Fruit fly (Drosophila melanogaster) whole organism, pupa: Measurements from ENCODE around the gene Lectin-galC1.

Experiments
- CG10348 ChIP-seq: fragments of 200-800 bp; sonication (Bioruptor generic); IDR thresholded peaks from 2 replicates; pipeline ENCODE4 v1.3.6; 2022; ENCODE audit warnings: missing biosample characterization, missing genetic modification characterization
- CG12605 ChIP-seq: fragments of 200-800 bp; sonication (Bioruptor generic); IDR thresholded peaks from 2 replicates; pipeline ENCODE4 v1.3.6; 2022; ENCODE audit warnings: missing biosample characterization, missing genetic modification characterization
- CG13204 ChIP-seq: fragments of 200-800 bp; sonication (Bioruptor generic); optimal IDR thresholded peaks from 2 replicates; lab custom pipeline; 2018; ENCODE audit warnings: missing biosample characterization, mild to moderate bottlenecking, missing genetic modification characterization, moderate library complexity
- CG14655 ChIP-seq: fragments of 200-800 bp; sonication (Bioruptor generic); optimal IDR thresholded peaks from 3 replicates; lab custom pipeline; 2017; ENCODE audit warnings: mild to moderate bottlenecking, missing biosample characterization, missing genetic modification reagents, missing genetic modification characterization
- CG15710 ChIP-seq: fragments of 200-800 bp; sonication (Bioruptor generic); optimal IDR thresholded peaks from 2 replicates; lab custom pipeline; 2018; ENCODE audit warnings: missing biosample characterization, mild to moderate bottlenecking, missing genetic modification characterization, moderate library complexity
- CG17806 ChIP-seq: fragments of 200-800 bp; sonication (Bioruptor generic); optimal IDR thresholded peaks from 2 replicates; lab custom pipeline; 2018; ENCODE audit warnings: missing biosample characterization, mild to moderate bottlenecking, missing genetic modification characterization, moderate library complexity
- CG32121 ChIP-seq: fragments of 200-800 bp; sonication (Bioruptor generic); IDR thresholded peaks from 2 replicates; pipeline ENCODE4 v1.3.6; 2022; ENCODE audit warnings: missing biosample characterization, missing genetic modification characterization
- CG34367 ChIP-seq: fragments of 200-800 bp; sonication (Bioruptor generic); optimal IDR thresholded peaks from 2 replicates; lab custom pipeline; 2018; ENCODE audit warnings: missing biosample characterization, mild to moderate bottlenecking, missing genetic modification characterization
- CG4496 ChIP-seq: fragments of 200-800 bp; sonication (Bioruptor generic); IDR thresholded peaks from 3 replicates; pipeline ENCODE4 v1.3.6; 2022; ENCODE audit warnings: missing biosample characterization, missing genetic modification characterization
- CG8159 ChIP-seq: fragments of 200-800 bp; sonication (Bioruptor generic); optimal IDR thresholded peaks from 3 replicates; lab custom pipeline; 2018; ENCODE audit warnings: missing biosample characterization, mild to moderate bottlenecking, missing genetic modification characterization, moderate library complexity
- CG8301 ChIP-seq: fragments of 200-800 bp; sonication (Bioruptor generic); optimal IDR thresholded peaks from 2 replicates; lab custom pipeline; 2018; ENCODE audit warnings: missing biosample characterization, mild to moderate bottlenecking, missing genetic modification characterization
- CG9948 ChIP-seq: fragments of 200-800 bp; sonication (Bioruptor generic); optimal IDR thresholded peaks from 2 replicates; lab custom pipeline; 2018; ENCODE audit warnings: missing biosample characterization, mild to moderate bottlenecking, missing genetic modification characterization, moderate library complexity
- D1 ChIP-seq: fragments of 200-800 bp; sonication (Bioruptor generic); optimal IDR thresholded peaks from 2 replicates; lab custom pipeline; 2018; ENCODE audit warnings: missing biosample characterization, mild to moderate bottlenecking, missing genetic modification characterization, moderate library complexity
- EcR ChIP-seq: fragments of 200-800 bp; sonication (Bioruptor generic); optimal IDR thresholded peaks from 3 replicates; lab custom pipeline; 2019; ENCODE audit warnings: missing biosample characterization, missing genetic modification characterization, mild to moderate bottlenecking, moderate library complexity, missing genetic modification reagents
- Ets98B ChIP-seq: fragments of 200-800 bp; sonication (Bioruptor generic); IDR thresholded peaks from 2 replicates; pipeline ENCODE4 v1.3.6; 2022; ENCODE audit warnings: missing biosample characterization, missing genetic modification characterization
- Pif1A ChIP-seq: fragments of 200-800 bp; sonication (Bioruptor generic); optimal IDR thresholded peaks from 3 replicates; lab custom pipeline; 2016; ENCODE audit warnings: missing biosample characterization, missing genetic modification characterization
- Pif1B ChIP-seq: fragments of 200-800 bp; sonication (Bioruptor generic); optimal IDR thresholded peaks from 3 replicates; lab custom pipeline; 2016; ENCODE audit warnings: missing biosample characterization, missing genetic modification characterization
- Snoo ChIP-seq: fragments of 200-800 bp; sonication (Bioruptor generic); optimal IDR thresholded peaks from 3 replicates; lab custom pipeline; 2017; ENCODE audit warnings: missing biosample characterization, mild to moderate bottlenecking, missing genetic modification characterization, inconsistent platforms
- fd96Ca ChIP-seq: fragments of 200-800 bp; sonication (Bioruptor generic); IDR thresholded peaks from 3 replicates; pipeline ENCODE4 v1.3.6; 2022; ENCODE audit warnings: missing biosample characterization, missing genetic modification characterization
- gl ChIP-seq: fragments of 200-800 bp; sonication (Bioruptor generic); optimal IDR thresholded peaks from 2 replicates; lab custom pipeline; 2018; ENCODE audit warnings: missing biosample characterization, mild to moderate bottlenecking, missing genetic modification characterization
- rn ChIP-seq: fragments of 200-800 bp; sonication (Bioruptor generic); IDR thresholded peaks from 2 replicates; pipeline ENCODE4 v1.3.6; 2022; ENCODE audit warnings: missing biosample characterization, missing genetic modification characterization

Gene Lectin-galC1

dm6 chr2L:19401914-19402313 lies 15.3 kb upstream of the Lectin-galC1 start:
- TF ChIP-seq CG10348 (no peak), CG14655 (no peak), CG4496 (GFP tag; lab: Robert Waterston, UW) (no peak), CG8159 (tag; lab: Kevin White, UChicago) (no peak), CG34367 (tag; lab: Kevin White, UChicago) (no peak), CG12605 (GFP tag; lab: Robert Waterston, UW) (no peak), fd96Ca (GFP tag; lab: Robert Waterston, UW) (no peak), CG32121 (GFP tag; lab: Robert Waterston, UW) (no peak), Pif1A (GFP tag; lab: Kevin White, UChicago) (no peak), EcR (GFP tag; lab: Kevin White, UChicago) (no peak), Ets98B (GFP tag; lab: Robert Waterston, UW) (no peak), CG15710 (no peak), Snoo (tag; lab: Kevin White, UChicago) (no peak), CG9948 (no peak), rn (GFP tag; lab: Robert Waterston, UW) (no peak), Pif1B (no peak), CG13204 (GFP tag; lab: Kevin White, UChicago) (no peak), D1 (tag; lab: Kevin White, UChicago) (no peak), gl (no peak)

dm6 chr2L:19402667-19403066 lies 14.6 kb upstream of the Lectin-galC1 start:
- TF ChIP-seq CG32121 (GFP tag; lab: Robert Waterston, UW) (no peak), CG4496 (GFP tag; lab: Robert Waterston, UW) (no peak), CG15710 (no peak), Snoo (tag; lab: Kevin White, UChicago) (no peak), CG12605 (GFP tag; lab: Robert Waterston, UW) (no peak), D1 (tag; lab: Kevin White, UChicago) (no peak), CG8159 (tag; lab: Kevin White, UChicago) (no peak), rn (GFP tag; lab: Robert Waterston, UW) (no peak), gl (no peak), CG17806 (tag; lab: Kevin White, UChicago) (no peak), CG34367 (tag; lab: Kevin White, UChicago) (no peak), CG10348 (no peak), Ets98B (GFP tag; lab: Robert Waterston, UW) (no peak), fd96Ca (GFP tag; lab: Robert Waterston, UW) (no peak), Pif1A (GFP tag; lab: Kevin White, UChicago) (no peak), CG9948 (no peak)

- TF ChIP-seq CG13204 (GFP tag; lab: Kevin White, UChicago) (no peak), D1 (tag; lab: Kevin White, UChicago) (no peak), CG17806 (tag; lab: Kevin White, UChicago) (no peak), CG32121 (GFP tag; lab: Robert Waterston, UW) (peak; percentile 17; the same call in 1 of the 2 replicates), Pif1A (GFP tag; lab: Kevin White, UChicago) (no peak), rn (GFP tag; lab: Robert Waterston, UW) (no peak), CG8159 (tag; lab: Kevin White, UChicago) (no peak), CG14655 (no peak)
Observed at dm6 chr2L:19403398-19403797, 13.8 kb upstream of the Lectin-galC1 start.

- TF ChIP-seq CG32121 (GFP tag; lab: Robert Waterston, UW) (0 out of 2 replicates have a peak, but pooled peaks have one; percentile 39), CG15710 (no peak), CG14655 (no peak)
Observed at dm6 chr2L:19404804-19405203, 12.4 kb upstream of the Lectin-galC1 start.

dm6 chr2L:19405685-19406357 lies 11.4 kb upstream of the Lectin-galC1 start:
- TF ChIP-seq CG9948, result no peak
- no peak for TF ChIP-seq CG32121 (GFP tag; lab: Robert Waterston, UW)
- TF ChIP-seq CG8301 (tag; lab: Kevin White, UChicago), result no peak
- no peak for TF ChIP-seq CG14655
- no peak for TF ChIP-seq CG8159 (tag; lab: Kevin White, UChicago)
- TF ChIP-seq D1 (tag; lab: Kevin White, UChicago), result no peak
- no peak for TF ChIP-seq Ets98B (GFP tag; lab: Robert Waterston, UW)
- no peak for TF ChIP-seq rn (GFP tag; lab: Robert Waterston, UW)
- TF ChIP-seq CG15710, result no peak
- TF ChIP-seq CG4496 (GFP tag; lab: Robert Waterston, UW), result no peak
- no peak for TF ChIP-seq fd96Ca (GFP tag; lab: Robert Waterston, UW)
- no peak for TF ChIP-seq Pif1B
- TF ChIP-seq CG17806 (tag; lab: Kevin White, UChicago), result no peak
- TF ChIP-seq CG10348, result no peak
- no peak for TF ChIP-seq Snoo (tag; lab: Kevin White, UChicago)
- no peak for TF ChIP-seq gl
- no peak for TF ChIP-seq CG12605 (GFP tag; lab: Robert Waterston, UW)
- TF ChIP-seq, all 21 proteins: peak for 0

- TF ChIP-seq CG13204 (GFP tag; lab: Kevin White, UChicago), result no peak
- no peak for TF ChIP-seq Ets98B (GFP tag; lab: Robert Waterston, UW)
Observed at dm6 chr2L:19406419-19406818, 10.8 kb upstream of the Lectin-galC1 start.
